Worm (Caenorhabditis elegans) whole organism, L4/young adult: Measurements from ENCODE around the gene ckb-1.

Source experiments
- dao-5 ChIP-seq: sonication (generic microtip); optimal IDR thresholded peaks from 2 replicates; lab custom pipeline; 2016; ENCODE audit warnings: missing genotype, missing genetic modification characterization, moderate library complexity, missing compliant biosample characterization
- him-1 ChIP-seq: sonication (generic microtip); optimal IDR thresholded peaks from 2 replicates; lab custom pipeline; 2016; ENCODE audit warnings: missing genotype, missing genetic modification reagents, missing genetic modification characterization, missing compliant biosample characterization

- no peak for TF ChIP-seq dao-5
- TF ChIP-seq him-1 (tag; lab: Kevin White, UChicago), result no peak
Measured at ce11 chrIII:4317065-4317752, 47.9 kb upstream of the ckb-1 start, which contains the start of gene tag-131.
